Fruit fly (Drosophila melanogaster) S2 (cell line): ENCODE measurements around the gene CG32201.

Experiments
- CG8478 ChIP-seq: fragments of >200 bp; optimal IDR thresholded peaks from 2 replicates; lab custom pipeline; 2018
- CTCF ChIP-seq, 2 experiments: fragments of >200 bp; optimal IDR thresholded peaks; 2 replicates each; lab custom pipeline; 2018

- TF ChIP-seq CTCF (optimal IDR thresholded peaks at IDR 0.05; lab: Kevin White, UChicago): no peak
- TF ChIP-seq CG8478: no peak
These were observed 27.4 kb downstream of the CG32201 start for dm6 chr3L:18636782-18637181.
